Fruit fly (Drosophila melanogaster): ENCODE measurements around the gene CG42688.

Gene CG42688

DNA sequence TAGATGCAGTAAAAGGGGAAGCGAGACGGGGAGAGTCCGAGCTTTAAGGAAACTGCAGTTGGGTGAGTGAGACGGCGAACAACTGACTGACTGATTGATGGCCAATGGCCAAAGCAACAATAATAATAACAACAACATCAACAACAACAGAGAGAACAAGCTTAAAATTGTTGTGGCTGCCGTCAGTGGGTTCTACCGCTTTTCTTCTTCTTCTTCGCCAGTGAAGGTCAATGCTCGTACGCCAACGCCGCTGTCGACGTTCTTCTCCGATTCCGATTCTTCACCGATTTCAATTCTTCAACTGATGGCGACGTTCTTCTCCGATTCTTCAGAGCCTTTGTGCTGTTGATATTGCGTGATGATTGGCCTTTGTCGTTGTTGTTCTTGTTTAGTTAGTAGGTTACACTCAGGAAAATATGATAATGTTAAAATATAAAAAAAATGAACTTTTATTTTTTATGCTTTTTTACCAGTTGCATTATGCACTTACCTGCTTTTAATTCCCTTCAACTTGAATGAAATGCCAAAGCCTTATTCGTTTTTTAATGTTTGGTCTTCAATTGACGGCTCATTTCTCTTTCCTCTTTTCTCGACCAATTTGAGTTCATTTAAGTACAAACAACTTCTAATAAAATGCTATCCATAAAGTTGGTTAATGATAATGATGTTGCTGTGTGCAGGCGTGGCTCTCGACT, 40.3 kb downstream of the CG42688 start (continued):
- TF ChIP-seq tup (GFP tag; optimal IDR thresholded peaks at IDR 0.05) (no peak), ara (GFP tag; IDR thresholded peaks at IDR 0.05) (no peak), emc (GFP tag; optimal IDR thresholded peaks at IDR 0.05) (no peak), CG7963 (GFP tag; IDR thresholded peaks at IDR 0.05; ENCODE audit: partially characterized antibody) (no peak), CG6272 (GFP tag; IDR thresholded peaks at IDR 0.05) (no peak), dati (GFP tag; IDR thresholded peaks at IDR 0.05) (no peak), chif (GFP tag; optimal IDR thresholded peaks at IDR 0.05) (no peak), CG32772 (GFP tag; IDR thresholded peaks at IDR 0.05) (no peak), slbo (GFP tag; IDR thresholded peaks at IDR 0.05) (no peak), repo (GFP tag; optimal IDR thresholded peaks at IDR 0.05) (no peak), Atf6 (GFP tag; IDR thresholded peaks at IDR 0.05) (0 out of 2 replicates have a peak, but pooled peaks have one; percentile 41), dysf (GFP tag; IDR thresholded peaks at IDR 0.05) (0 out of 3 replicates have a peak, but pooled peaks have one; percentile 26), jing (GFP tag; optimal IDR thresholded peaks at IDR 0.05) (no peak), twi (tag; optimal IDR thresholded peaks at IDR 0.05) (no peak), CG17802 (tag; optimal IDR thresholded peaks at IDR 0.05) (no peak), Dll (GFP tag; IDR thresholded peaks at IDR 0.05; ENCODE audit: partially characterized antibody) (no peak), CG31365 (tag; optimal IDR thresholded peaks at IDR 0.05) (no peak), oc (tag; optimal IDR thresholded peaks at IDR 0.05) (no peak), dmrt11E (tag; optimal IDR thresholded peaks at IDR 0.05) (peak; percentile 27), CG13287 (GFP tag; IDR thresholded peaks at IDR 0.05; ENCODE audit: partially characterized antibody) (no peak), Kr (GFP tag; optimal IDR thresholded peaks at IDR 0.05) (no peak), lbe (GFP tag; optimal IDR thresholded peaks at IDR 0.05) (peak; percentile 58), CG5953 (GFP tag; IDR thresholded peaks at IDR 0.05) (no peak), gem (tag; optimal IDR thresholded peaks at IDR 0.05) (peak; percentile 53), CG34224 (GFP tag; IDR thresholded peaks at IDR 0.05; ENCODE audit: partially characterized antibody) (no peak), ash1 (GFP tag; optimal IDR thresholded peaks at IDR 0.05) (no peak), CG7928 (GFP tag; optimal IDR thresholded peaks at IDR 0.05) (no peak), Usf (GFP tag; optimal IDR thresholded peaks at IDR 0.05) (no peak), CG8924 (tag; optimal IDR thresholded peaks at IDR 0.05) (no peak), lmd (GFP tag; IDR thresholded peaks at IDR 0.05) (no peak), Hsf (GFP tag; optimal IDR thresholded peaks at IDR 0.05) (peak; percentile 21), kni (GFP tag; optimal IDR thresholded peaks at IDR 0.05) (peak; percentile 2), Ada2b (GFP tag; IDR thresholded peaks at IDR 0.05) (no peak), Aef1 (GFP tag; IDR thresholded peaks at IDR 0.05) (no peak), Ptx1 (GFP tag; IDR thresholded peaks at IDR 0.05) (no peak), grau (tag; optimal IDR thresholded peaks at IDR 0.05) (peak; percentile 17), maf-S (GFP tag; optimal IDR thresholded peaks at IDR 0.05) (no peak), Oli (tag; optimal IDR thresholded peaks at IDR 0.05) (no peak), Dip2 (GFP tag; IDR thresholded peaks at IDR 0.05) (no peak), CG11695 (GFP tag; IDR thresholded peaks at IDR 0.05) (peak; percentile 47; the same call in 1 of the 3 replicates), CG11504 (tag; optimal IDR thresholded peaks at IDR 0.05) (no peak), gcm (GFP tag; optimal IDR thresholded peaks at IDR 0.05) (no peak), chinmo (GFP tag; IDR thresholded peaks at IDR 0.05; ENCODE audit: partially characterized antibody) (peak; percentile 85), sens (GFP tag) (peak; percentile 83), zf30C (GFP tag; optimal IDR thresholded peaks at IDR 0.05) (no peak), Dip3 (GFP tag; optimal IDR thresholded peaks at IDR 0.05) (peak; percentile 2), CG14441 (GFP tag; IDR thresholded peaks at IDR 0.05) (no peak), CG32532 (GFP tag; IDR thresholded peaks at IDR 0.05) (no peak; the same call in 1 of the 2 replicates), z (GFP tag; IDR thresholded peaks at IDR 0.05) (no peak), fru (optimal IDR thresholded peaks at IDR 0.05) (no peak), seq (GFP tag; IDR thresholded peaks at IDR 0.05) (no peak)

All from whole organism, embryonic.